Worm (Caenorhabditis elegans): ENCODE data around the gene str-181.

DNA sequence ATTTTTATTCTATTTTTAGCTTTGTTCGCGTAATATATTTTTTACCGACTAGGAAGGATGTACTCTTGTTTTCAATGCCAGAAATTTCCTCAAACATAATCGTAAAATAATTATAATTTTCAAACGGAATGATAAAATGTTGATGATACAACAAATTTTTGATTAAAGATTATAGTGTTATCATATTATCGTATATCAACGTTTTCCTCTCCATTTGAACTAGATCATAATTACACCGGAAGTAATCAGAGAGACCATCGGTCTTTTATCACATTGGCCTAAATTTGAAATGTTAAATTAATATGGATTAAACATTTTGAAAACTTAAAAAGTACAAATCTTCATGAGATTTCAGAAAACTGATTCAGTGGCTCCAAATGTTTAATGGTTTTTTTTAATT lies 14.2 kb upstream of the str-181 start:
- TF ChIP-seq nhr-77 (tag; optimal IDR thresholded peaks at IDR 0.05) (no peak), efl-1 (optimal IDR thresholded peaks at IDR 0.05) (no peak), efl-1 (GFP tag; optimal IDR thresholded peaks at IDR 0.05 in 1 of 2) (peak in 1 of 2 experiments; percentile 2), sox-4 (tag; optimal IDR thresholded peaks at IDR 0.05) (no peak), mab-9 (GFP tag; IDR thresholded peaks at IDR 0.05) (no peak), lin-15B (tag; optimal IDR thresholded peaks at IDR 0.05) (no peak), nhr-90 (tag; optimal IDR thresholded peaks at IDR 0.05; ENCODE audit: poor library complexity) (no peak), snpc-4 (tag; optimal IDR thresholded peaks at IDR 0.05) (no peak), mdl-1 (tag; optimal IDR thresholded peaks at IDR 0.05) (no peak)

Data from whole organism, L1 larva.